Fruit fly (Drosophila melanogaster): Measurements from ENCODE around the gene CG14659.

dm6 chr3R:4833636-4834035, 2.5 kb upstream of the CG14659 start:
- TF ChIP-seq EcR (GFP tag; optimal IDR thresholded peaks at IDR 0.05): no peak
- no peak for TF ChIP-seq pan (optimal IDR thresholded peaks at IDR 0.05)
